Worm (Caenorhabditis elegans) whole organism, mixed stage, embryonic: Measurements from ENCODE around the gene nsun-5.

Source experiments
- blmp-1 ChIP-seq: fragments of 150-350 bp; optimal IDR thresholded peaks from 2 replicates; lab custom pipeline; 2014; ENCODE audit warnings: missing biosample characterization, missing genetic modification characterization
- ceh-43 ChIP-seq: fragments of 200-800 bp; sonication (Bioruptor generic); optimal IDR thresholded peaks from 2 replicates; lab custom pipeline; 2018; ENCODE audit warnings: mild to moderate bottlenecking, missing genetic modification characterization, moderate library complexity, missing compliant biosample characterization
- elt-3 ChIP-seq: fragments of 150-350 bp; optimal IDR thresholded peaks from 2 replicates; lab custom pipeline; 2014; ENCODE audit warnings: missing biosample characterization, missing genetic modification characterization
- lin-32 ChIP-seq: fragments of 200-800 bp; sonication (Bioruptor generic); optimal IDR thresholded peaks from 2 replicates; lab custom pipeline; 2018; ENCODE audit warnings: mild to moderate bottlenecking, missing genetic modification characterization, missing compliant biosample characterization
- lsy-2 ChIP-seq: fragments of 150-350 bp; optimal IDR thresholded peaks from 2 replicates; lab custom pipeline; 2014; ENCODE audit warnings: missing biosample characterization, missing genetic modification characterization
- nhr-12 ChIP-seq: fragments of 150-350 bp; optimal IDR thresholded peaks from 2 replicates; lab custom pipeline; 2014; ENCODE audit warnings: missing biosample characterization, missing genetic modification characterization
- nhr-28 ChIP-seq: fragments of 150-350 bp; optimal IDR thresholded peaks from 2 replicates; lab custom pipeline; 2014; ENCODE audit warnings: missing biosample characterization, missing genetic modification characterization
- nhr-76 ChIP-seq: sonication (generic microtip); optimal IDR thresholded peaks from 2 replicates; lab custom pipeline; 2017; ENCODE audit warnings: missing biosample characterization, missing genetic modification characterization
- pha-4 ChIP-seq: fragments of 150-350 bp; optimal IDR thresholded peaks from 2 replicates; lab custom pipeline; 2018; ENCODE audit warnings: missing biosample characterization, missing genetic modification reagents, missing genetic modification characterization
- snpc-4 ChIP-seq: fragments of 150-350 bp; optimal IDR thresholded peaks from 2 replicates; lab custom pipeline; 2014; ENCODE audit warnings: missing biosample characterization, missing genetic modification characterization
- unc-120 ChIP-seq: sonication (generic microtip); optimal IDR thresholded peaks from 2 replicates; lab custom pipeline; 2017; ENCODE audit warnings: missing genetic modification characterization, missing compliant biosample characterization; ENCODE audit not compliant: poor library complexity, severe bottlenecking
- unc-62 ChIP-seq: fragments of 150-350 bp; optimal IDR thresholded peaks from 2 replicates; lab custom pipeline; 2014; ENCODE audit warnings: missing biosample characterization, missing genetic modification reagents, missing genetic modification characterization

DNA sequence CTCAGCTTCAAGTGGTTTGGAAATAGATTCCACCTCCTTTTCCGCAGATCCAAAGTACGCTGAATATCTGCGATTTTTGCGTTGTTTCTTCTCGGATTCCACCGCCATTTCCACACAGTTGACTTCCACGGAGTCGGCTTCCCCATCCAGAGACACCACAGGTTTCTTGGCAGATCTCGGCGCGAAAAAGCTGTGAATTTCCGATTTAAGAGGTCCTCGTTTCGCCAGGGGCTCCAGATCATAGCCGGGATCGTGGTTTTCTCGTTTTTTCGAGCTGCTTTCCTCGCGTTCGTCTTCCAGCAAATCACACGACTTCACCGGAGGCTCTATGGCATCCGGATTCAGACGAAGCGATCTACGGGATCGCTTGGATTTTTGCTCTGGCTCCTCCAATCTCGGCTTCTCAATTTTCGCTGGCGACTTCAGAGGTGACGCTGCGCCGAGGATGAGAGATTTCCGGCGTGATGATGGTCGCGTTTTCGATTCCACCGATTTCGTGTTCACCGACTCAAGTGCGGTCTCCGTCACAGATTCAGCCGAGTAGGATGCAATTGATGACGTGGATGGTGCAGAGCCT is 39.2 kb downstream of the nsun-5 start:
- TF ChIP-seq ceh-43 (GFP tag; lab: Kevin White, UChicago) (no peak), pha-4 (no peak), nhr-28 (no peak), nhr-76 (tag; lab: Kevin White, UChicago) (no peak), lin-32 (GFP tag; lab: Kevin White, UChicago) (no peak), snpc-4 (tag; lab: Kevin White, UChicago) (no peak), nhr-12 (tag; lab: Kevin White, UChicago) (no peak), elt-3 (tag; lab: Kevin White, UChicago) (no peak), lsy-2 (tag; lab: Kevin White, UChicago) (no peak), blmp-1 (tag; lab: Kevin White, UChicago) (no peak), unc-62 (GFP tag; lab: Kevin White, UChicago) (no peak), unc-120 (tag; lab: Kevin White, UChicago) (no peak)
